Worm (Caenorhabditis elegans) whole organism, L1 larva: Measurements from ENCODE around the gene F09G2.2.

ENCODE experiments used
- F16B12.6 ChIP-seq: fragments of 150-350 bp; optimal IDR thresholded peaks from 2 replicates; lab custom pipeline; 2014; ENCODE audit warnings: missing biosample characterization, missing genetic modification characterization
- Y116A8C.19 ChIP-seq: sonication (generic microtip); optimal IDR thresholded peaks from 2 replicates; lab custom pipeline; 2016; ENCODE audit warnings: missing compliant biosample characterization, missing genetic modification characterization, borderline replicate concordance
- aha-1 ChIP-seq: fragments of 150-350 bp; optimal IDR thresholded peaks from 2 replicates; lab custom pipeline; 2014; ENCODE audit warnings: missing biosample characterization, missing genetic modification characterization
- blmp-1 ChIP-seq: fragments of 150-350 bp; optimal IDR thresholded peaks from 2 replicates; lab custom pipeline; 2014; ENCODE audit warnings: missing biosample characterization, missing genetic modification characterization
- ceh-63 ChIP-seq: fragments of 200-800 bp; sonication (Bioruptor generic); optimal IDR thresholded peaks from 2 replicates; lab custom pipeline; 2018; ENCODE audit warnings: mild to moderate bottlenecking, missing genetic modification characterization, missing compliant biosample characterization
- ceh-8 ChIP-seq: fragments of 200-800 bp; sonication (Bioruptor generic); optimal IDR thresholded peaks from 2 replicates; lab custom pipeline; 2018; ENCODE audit warnings: mild to moderate bottlenecking, missing genetic modification characterization, moderate library complexity, missing compliant biosample characterization
- dpl-1 ChIP-seq, 3 experiments: fragments of 150-350 bp in 2 of 3; sonication (generic microtip) in 1 of 3; optimal IDR thresholded peaks; 2 replicates each; lab custom pipeline; 2014 to 2017; ENCODE audit warnings: missing biosample characterization in 3 of 3, missing genetic modification characterization in 3 of 3, missing genetic modification reagents in 3 of 3
- dsc-1 ChIP-seq: sonication (generic microtip); optimal IDR thresholded peaks from 2 replicates; lab custom pipeline; 2016; ENCODE audit warnings: mild to moderate bottlenecking, missing genetic modification characterization, missing compliant biosample characterization
- efl-1 ChIP-seq, 4 experiments: fragments of 150-350 bp; optimal IDR thresholded peaks in 3 of 4; peaks in 1 of 4; 1 replicate in 1 of 4; 2 replicates in 3 of 4; lab custom pipeline; 2014; ENCODE audit warnings: missing biosample characterization in 2 of 4, missing genetic modification characterization in 2 of 4, missing genetic modification reagents in 2 of 4
- efl-3 ChIP-seq: fragments of 200-800 bp; sonication (Bioruptor generic); optimal IDR thresholded peaks from 2 replicates; lab custom pipeline; 2018; ENCODE audit warnings: mild to moderate bottlenecking, missing genetic modification characterization, missing compliant biosample characterization
- egl-13 ChIP-seq: sonication (generic microtip); optimal IDR thresholded peaks from 2 replicates; lab custom pipeline; 2016; ENCODE audit warnings: missing genotype, missing genetic modification reagents, missing genetic modification characterization, missing compliant biosample characterization
- elt-3 ChIP-seq, 6 experiments: fragments of 150-350 bp in 1 of 6; sonication (generic microtip); optimal IDR thresholded peaks; 2 replicates each; lab custom pipeline; 2017 to 2018; ENCODE audit warnings: missing biosample characterization in 6 of 6, missing genetic modification characterization in 6 of 6, inconsistent platforms in 1 of 6
- ets-5 ChIP-seq: fragments of 200-800 bp; sonication (Bioruptor generic); IDR thresholded peaks from 2 replicates; pipeline ENCODE4 v1.3.6; 2022; ENCODE audit warnings: missing genetic modification characterization, missing compliant biosample characterization
- grh-1 ChIP-seq: fragments of 200-800 bp; sonication (Bioruptor generic); IDR thresholded peaks from 2 replicates; pipeline ENCODE4 v1.3.6; 2022; ENCODE audit warnings: missing genetic modification reagents, missing genetic modification characterization, missing compliant biosample characterization
- hlh-4 ChIP-seq: sonication (generic microtip); optimal IDR thresholded peaks from 2 replicates; lab custom pipeline; 2016; ENCODE audit warnings: mild to moderate bottlenecking, missing genetic modification characterization, missing compliant biosample characterization
- isw-1 ChIP-seq: fragments of 200-800 bp; sonication (Bioruptor generic); IDR thresholded peaks from 2 replicates; pipeline ENCODE4 v1.3.6; 2022; ENCODE audit warnings: missing genetic modification characterization, missing compliant biosample characterization
- jun-1 ChIP-seq: fragments of 150-350 bp; optimal IDR thresholded peaks from 2 replicates; lab custom pipeline; 2014; ENCODE audit warnings: missing biosample characterization, missing genetic modification reagents, missing genetic modification characterization
- lin-13 ChIP-seq: fragments of 150-350 bp; optimal IDR thresholded peaks from 2 replicates; lab custom pipeline; 2014; ENCODE audit warnings: missing biosample characterization, missing genetic modification reagents, missing genetic modification characterization
- lin-14 ChIP-seq: fragments of 200-800 bp; sonication (Bioruptor generic); optimal IDR thresholded peaks from 2 replicates; lab custom pipeline; 2018; ENCODE audit warnings: mild to moderate bottlenecking, missing genetic modification characterization, moderate library complexity, missing compliant biosample characterization
- lin-15B ChIP-seq: fragments of 150-350 bp; sonication (generic microtip); optimal IDR thresholded peaks from 3 replicates; lab custom pipeline; 2014; ENCODE audit warnings: missing biosample characterization, missing genetic modification characterization
- lin-35 ChIP-seq, 2 experiments: fragments of 150-350 bp; optimal IDR thresholded peaks; 2 replicates each; lab custom pipeline; 2014; ENCODE audit warnings: missing biosample characterization in 2 of 2, missing genetic modification characterization in 2 of 2, missing genetic modification reagents in 2 of 2
- lin-39 ChIP-seq: fragments of 150-350 bp; optimal IDR thresholded peaks from 2 replicates; lab custom pipeline; 2014; ENCODE audit warnings: missing biosample characterization, missing genetic modification reagents, missing genetic modification characterization
- lir-3 ChIP-seq: sonication (generic microtip); optimal IDR thresholded peaks from 2 replicates; lab custom pipeline; 2016; ENCODE audit warnings: mild to moderate bottlenecking, missing genetic modification characterization, moderate library complexity, missing compliant biosample characterization; ENCODE audit not compliant: poor library complexity
- lsy-2 ChIP-seq, 2 experiments: fragments of 150-350 bp; optimal IDR thresholded peaks; 2 replicates each; lab custom pipeline; 2014; ENCODE audit warnings: missing biosample characterization in 2 of 2, missing genetic modification characterization in 2 of 2
- mab-9 ChIP-seq: fragments of 200-800 bp; sonication (Bioruptor generic); IDR thresholded peaks from 2 replicates; pipeline ENCODE4 v1.3.6; 2022; ENCODE audit warnings: missing genetic modification reagents, missing genetic modification characterization, missing compliant biosample characterization
- mef-2 ChIP-seq: fragments of 150-350 bp; optimal IDR thresholded peaks from 2 replicates; lab custom pipeline; 2014; ENCODE audit warnings: missing biosample characterization, missing genetic modification characterization
- nhr-12 ChIP-seq: sonication (generic microtip); optimal IDR thresholded peaks from 2 replicates; lab custom pipeline; 2017; ENCODE audit warnings: missing biosample characterization, missing genetic modification characterization
- nhr-20 ChIP-seq: sonication (generic microtip); optimal IDR thresholded peaks from 2 replicates; lab custom pipeline; 2016; ENCODE audit warnings: mild to moderate bottlenecking, missing genetic modification characterization, missing compliant biosample characterization
- nhr-237 ChIP-seq: fragments of 150-350 bp; optimal IDR thresholded peaks from 2 replicates; lab custom pipeline; 2014; ENCODE audit warnings: missing biosample characterization, missing genetic modification characterization
- nhr-28 ChIP-seq: fragments of 150-350 bp; optimal IDR thresholded peaks from 2 replicates; lab custom pipeline; 2014; ENCODE audit warnings: missing biosample characterization, missing genetic modification characterization
- nhr-76 ChIP-seq: sonication (generic microtip); optimal IDR thresholded peaks from 2 replicates; lab custom pipeline; 2017; ENCODE audit warnings: missing biosample characterization, missing genetic modification characterization
- nhr-85 ChIP-seq: sonication (generic microtip); peaks from one replicate; lab custom pipeline; 2016; ENCODE audit warnings: missing genetic modification characterization, inconsistent platforms, missing compliant biosample characterization
- nhr-90 ChIP-seq: sonication (generic microtip); optimal IDR thresholded peaks from 2 replicates; lab custom pipeline; 2016; ENCODE audit warnings: mild to moderate bottlenecking, missing genetic modification characterization, missing compliant biosample characterization; ENCODE audit not compliant: poor library complexity
- pag-3 ChIP-seq: sonication (generic microtip); optimal IDR thresholded peaks from 2 replicates; lab custom pipeline; 2017; ENCODE audit warnings: missing genetic modification characterization, mild to moderate bottlenecking, missing compliant biosample characterization, antibody characterized with exemption, borderline replicate concordance; ENCODE audit not compliant: insufficient read depth
- pax-3 ChIP-seq: fragments of 200-800 bp; sonication (Bioruptor generic); optimal IDR thresholded peaks from 2 replicates; lab custom pipeline; 2018; ENCODE audit warnings: mild to moderate bottlenecking, missing genetic modification characterization, moderate library complexity, missing compliant biosample characterization
- pqm-1 ChIP-seq: sonication (generic microtip); optimal IDR thresholded peaks from 3 replicates; lab custom pipeline; 2017; ENCODE audit warnings: missing biosample characterization, missing genetic modification characterization
- snpc-4 ChIP-seq: fragments of 150-350 bp; optimal IDR thresholded peaks from 2 replicates; lab custom pipeline; 2014; ENCODE audit warnings: missing biosample characterization, missing genetic modification characterization
- snu-23 ChIP-seq: sonication (generic microtip); optimal IDR thresholded peaks from 2 replicates; lab custom pipeline; 2016; ENCODE audit warnings: missing genetic modification characterization, missing compliant biosample characterization
- sptf-1 ChIP-seq: fragments of 150-350 bp; optimal IDR thresholded peaks from 2 replicates; lab custom pipeline; 2014; ENCODE audit warnings: missing biosample characterization, missing genetic modification characterization
- tbx-2 ChIP-seq: sonication (generic microtip); optimal IDR thresholded peaks from 2 replicates; lab custom pipeline; 2016; ENCODE audit warnings: missing genetic modification characterization, missing compliant biosample characterization
- unc-130 ChIP-seq: fragments of 150-350 bp; optimal IDR thresholded peaks from 2 replicates; lab custom pipeline; 2017; ENCODE audit warnings: missing biosample characterization, missing genetic modification characterization, inconsistent platforms
- unc-30 ChIP-seq: sonication (generic microtip); optimal IDR thresholded peaks from 2 replicates; lab custom pipeline; 2017; ENCODE audit warnings: missing biosample characterization, missing genetic modification characterization
- unc-62 ChIP-seq: fragments of 150-350 bp; optimal IDR thresholded peaks from 2 replicates; lab custom pipeline; 2014; ENCODE audit warnings: missing biosample characterization, missing genetic modification reagents, missing genetic modification characterization
- vab-15 ChIP-seq: sonication (generic microtip); optimal IDR thresholded peaks from 2 replicates; lab custom pipeline; 2017; ENCODE audit warnings: missing genotype, mild to moderate bottlenecking, missing genetic modification characterization, missing compliant biosample characterization
- xbp-1 ChIP-seq: sonication (generic microtip); optimal IDR thresholded peaks from 2 replicates; lab custom pipeline; 2016; ENCODE audit warnings: missing genetic modification characterization, missing compliant biosample characterization
- zip-4 ChIP-seq: fragments of 200-800 bp; sonication (Bioruptor generic); optimal IDR thresholded peaks from 2 replicates; lab custom pipeline; 2018; ENCODE audit warnings: mild to moderate bottlenecking, missing genetic modification characterization, moderate library complexity, missing compliant biosample characterization

F09G2.2 gene

ce11 chrV:7164210-7164609 lies 32.5 kb upstream of the F09G2.2 start, which contains the start of gene srh-83:
Gene srh-83 (plus strand): TSS chrV:7164510.
- TF ChIP-seq lin-35 (GFP tag; optimal IDR thresholded peaks at IDR 0.05; lab: Kevin White, UChicago), result no peak
- TF ChIP-seq nhr-20 (tag; lab: Kevin White, UChicago), result no peak
- TF ChIP-seq xbp-1 (tag; lab: Kevin White, UChicago), result no peak
- TF ChIP-seq nhr-12 (tag; lab: Kevin White, UChicago), result no peak
- no peak for TF ChIP-seq lin-13 (GFP tag; lab: Kevin White, UChicago)
- TF ChIP-seq, all 84 proteins: peak for 0

- TF ChIP-seq efl-3 (no peak), nhr-76 (no peak), lin-15B (no peak), nhr-90 (no peak), nhr-28 (tag; lab: Kevin White, UChicago) (no peak), isw-1 (GFP tag; lab: Robert Waterston, UW) (no peak), dpl-1 (GFP tag; optimal IDR thresholded peaks at IDR 0.05; lab: Kevin White, UChicago) (no peak), Y116A8C.19 (no peak)
Observed at ce11 chrV:7166709-7167108, 30.0 kb upstream of the F09G2.2 start, which contains the start of gene ugt-36. Gene ugt-36 (plus strand): TSS chrV:7167009.

ce11 chrV:7175201-7175600 lies 21.5 kb upstream of the F09G2.2 start, which contains the start of gene lgc-39:
Gene lgc-39 (plus strand): TSS chrV:7175501.
- TF ChIP-seq tbx-2 (tag; lab: Kevin White, UChicago) (no peak), lir-3 (no peak), xbp-1 (tag; lab: Kevin White, UChicago) (no peak), grh-1 (GFP tag; lab: Robert Waterston, UW) (no peak), egl-13 (tag; lab: Kevin White, UChicago) (no peak)
- TF ChIP-seq, all 84 proteins: peak for 0

- TF ChIP-seq lsy-2 (tag; optimal IDR thresholded peaks at IDR 0.05; lab: Kevin White, UChicago) (peak; percentile 14 to 63), mab-9 (GFP tag; lab: Robert Waterston, UW) (no peak), Y116A8C.19 (no peak), nhr-237 (tag; lab: Kevin White, UChicago) (no peak), zip-4 (GFP tag; lab: Kevin White, UChicago) (no peak), jun-1 (tag; lab: Kevin White, UChicago) (no peak), unc-30 (tag; lab: Kevin White, UChicago) (no peak), dpl-1 (GFP tag; optimal IDR thresholded peaks at IDR 0.05; lab: Kevin White, UChicago) (peak in 2 of 3 experiments; percentile 28 to 55), unc-62 (GFP tag; lab: Kevin White, UChicago) (no peak), lin-35 (GFP tag; optimal IDR thresholded peaks at IDR 0.05; lab: Kevin White, UChicago) (peak in 1 of 2 experiments; percentile 36), pqm-1 (tag; lab: Kevin White, UChicago) (no peak), ceh-8 (no peak), vab-15 (no peak), ceh-63 (GFP tag; lab: Kevin White, UChicago) (no peak), nhr-85 (tag; lab: Kevin White, UChicago) (no peak), dsc-1 (tag; lab: Kevin White, UChicago) (no peak), efl-1 (optimal IDR thresholded peaks at IDR 0.05; lab: Kevin White, UChicago) (peak; percentile 32 to 37), efl-1 (GFP tag; optimal IDR thresholded peaks at IDR 0.05 in 1 of 2; lab: Kevin White, UChicago) (peak; percentile 7 to 50), aha-1 (tag; lab: Kevin White, UChicago) (no peak), blmp-1 (tag; lab: Kevin White, UChicago) (no peak), mef-2 (tag; lab: Kevin White, UChicago) (no peak), tbx-2 (tag; lab: Kevin White, UChicago) (peak; percentile 5), pag-3 (tag; lab: Kevin White, UChicago) (no peak), nhr-20 (tag; lab: Kevin White, UChicago) (no peak), elt-3 (tag; optimal IDR thresholded peaks at IDR 0.05; lab: Kevin White, UChicago) (no peak), hlh-4 (tag; lab: Kevin White, UChicago) (no peak), grh-1 (GFP tag; lab: Robert Waterston, UW) (no peak), pax-3 (tag; lab: Kevin White, UChicago) (no peak), lin-14 (GFP tag; lab: Kevin White, UChicago) (no peak), lin-39 (no peak), snu-23 (peak; percentile 2), egl-13 (tag; lab: Kevin White, UChicago) (no peak), sptf-1 (tag; lab: Kevin White, UChicago) (no peak), unc-130 (no peak), ets-5 (GFP tag; lab: Robert Waterston, UW) (no peak), snpc-4 (no peak), F16B12.6 (tag; lab: Kevin White, UChicago) (peak; percentile 80)
Observed at ce11 chrV:7178843-7179242, 17.9 kb upstream of the F09G2.2 start, which contains the start of gene cpsf-2. Gene cpsf-2 (plus strand): TSS chrV:7179172.
